Fruit fly (Drosophila melanogaster): ENCODE measurements around the gene CG4829.

DNA sequence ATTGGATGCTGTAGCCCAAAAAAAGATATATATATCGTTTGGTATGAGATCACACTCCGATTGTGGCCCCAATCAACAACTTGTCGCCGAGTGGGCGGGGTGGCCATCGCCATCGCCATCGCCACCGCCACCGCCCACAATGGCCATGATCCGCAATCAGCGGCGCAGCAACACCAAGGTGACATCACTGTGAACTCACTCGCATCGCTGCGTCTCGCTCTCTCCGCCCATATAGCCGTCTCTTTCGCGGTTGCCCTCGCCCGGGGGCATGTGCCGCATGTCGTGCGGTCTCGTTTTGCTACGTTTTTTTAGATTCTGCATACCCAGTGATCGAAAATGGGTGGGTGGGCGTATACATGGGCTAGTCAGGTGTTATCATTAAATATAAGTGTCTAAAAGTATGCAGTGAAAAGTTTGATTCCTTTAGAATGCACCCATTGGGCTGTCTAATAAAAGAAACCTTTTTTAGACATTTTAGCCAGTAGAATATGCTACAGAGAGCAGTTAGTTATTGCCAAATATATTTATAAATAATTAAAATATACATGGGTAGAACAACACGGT, 44.5 kb upstream of the CG4829 start:
- TF ChIP-seq D (optimal IDR thresholded peaks at IDR 0.05) = no peak
- TF ChIP-seq D (GFP tag; optimal IDR thresholded peaks at IDR 0.05) = no peak
- TF ChIP-seq kay (GFP tag; optimal IDR thresholded peaks at IDR 0.05) = no peak
- TF ChIP-seq CG17328 (GFP tag; IDR thresholded peaks at IDR 0.05) = no peak
- no peak for TF ChIP-seq CG18599 (GFP tag; optimal IDR thresholded peaks at IDR 0.05)
- TF ChIP-seq ase (GFP tag; IDR thresholded peaks at IDR 0.05) = no peak
- TF ChIP-seq her (GFP tag; optimal IDR thresholded peaks at IDR 0.05) = no peak
- no peak for TF ChIP-seq CG12744 (GFP tag; optimal IDR thresholded peaks at IDR 0.05)
- no peak for TF ChIP-seq CG2712 (tag; optimal IDR thresholded peaks at IDR 0.05)
- peak; percentile 82; the same call in 3 of the 4 replicates for TF ChIP-seq chinmo (GFP tag; IDR thresholded peaks at IDR 0.05; ENCODE audit: partially characterized antibody)
- no peak for TF ChIP-seq CG15011 (GFP tag; optimal IDR thresholded peaks at IDR 0.05)
- TF ChIP-seq CG2116 (GFP tag; optimal IDR thresholded peaks at IDR 0.05) = no peak

All from whole organism, embryonic.